Worm (Caenorhabditis elegans) whole organism, mixed stage, embryonic: ENCODE results near the gene cal-7.

ENCODE experiments used
- bed-3 ChIP-seq: fragments of 200-800 bp; sonication (Bioruptor generic); optimal IDR thresholded peaks from 3 replicates; lab custom pipeline; 2018; ENCODE audit warnings: mild to moderate bottlenecking, missing genetic modification characterization, moderate library complexity, missing compliant biosample characterization
- ces-1 ChIP-seq: fragments of 150-350 bp; optimal IDR thresholded peaks from 2 replicates; lab custom pipeline; 2014; ENCODE audit warnings: missing biosample characterization, missing genetic modification reagents, missing genetic modification characterization
- elt-1 ChIP-seq: sonication (generic microtip); optimal IDR thresholded peaks from 2 replicates; lab custom pipeline; 2017; ENCODE audit warnings: missing genetic modification characterization, mild to moderate bottlenecking, missing compliant biosample characterization, antibody characterized with exemption, moderate library complexity, borderline replicate concordance; ENCODE audit not compliant: insufficient read depth
- elt-3 ChIP-seq: fragments of 150-350 bp; optimal IDR thresholded peaks from 2 replicates; lab custom pipeline; 2014; ENCODE audit warnings: missing biosample characterization, missing genetic modification characterization
- lsy-2 ChIP-seq: fragments of 150-350 bp; optimal IDR thresholded peaks from 2 replicates; lab custom pipeline; 2014; ENCODE audit warnings: missing biosample characterization, missing genetic modification characterization
- mab-5 ChIP-seq: fragments of 150-350 bp; optimal IDR thresholded peaks from 2 replicates; lab custom pipeline; 2014; ENCODE audit warnings: missing biosample characterization, missing genetic modification characterization
- nhr-237 ChIP-seq: fragments of 150-350 bp; optimal IDR thresholded peaks from 2 replicates; lab custom pipeline; 2014; ENCODE audit warnings: missing biosample characterization, missing genetic modification characterization
- nhr-28 ChIP-seq: fragments of 150-350 bp; optimal IDR thresholded peaks from 2 replicates; lab custom pipeline; 2014; ENCODE audit warnings: missing biosample characterization, missing genetic modification characterization
- nhr-76 ChIP-seq: sonication (generic microtip); optimal IDR thresholded peaks from 2 replicates; lab custom pipeline; 2017; ENCODE audit warnings: missing biosample characterization, missing genetic modification characterization
- pha-4 ChIP-seq: fragments of 150-350 bp; optimal IDR thresholded peaks from 2 replicates; lab custom pipeline; 2018; ENCODE audit warnings: missing biosample characterization, missing genetic modification reagents, missing genetic modification characterization
- snpc-4 ChIP-seq: fragments of 150-350 bp; optimal IDR thresholded peaks from 2 replicates; lab custom pipeline; 2014; ENCODE audit warnings: missing biosample characterization, missing genetic modification characterization
- tbx-8 ChIP-seq: fragments of 200-800 bp; sonication (Bioruptor generic); optimal IDR thresholded peaks from 2 replicates; lab custom pipeline; 2018; ENCODE audit warnings: mild to moderate bottlenecking, missing genetic modification characterization, moderate library complexity, missing compliant biosample characterization
- unc-62 ChIP-seq: fragments of 150-350 bp; optimal IDR thresholded peaks from 2 replicates; lab custom pipeline; 2014; ENCODE audit warnings: missing biosample characterization, missing genetic modification reagents, missing genetic modification characterization

DNA sequence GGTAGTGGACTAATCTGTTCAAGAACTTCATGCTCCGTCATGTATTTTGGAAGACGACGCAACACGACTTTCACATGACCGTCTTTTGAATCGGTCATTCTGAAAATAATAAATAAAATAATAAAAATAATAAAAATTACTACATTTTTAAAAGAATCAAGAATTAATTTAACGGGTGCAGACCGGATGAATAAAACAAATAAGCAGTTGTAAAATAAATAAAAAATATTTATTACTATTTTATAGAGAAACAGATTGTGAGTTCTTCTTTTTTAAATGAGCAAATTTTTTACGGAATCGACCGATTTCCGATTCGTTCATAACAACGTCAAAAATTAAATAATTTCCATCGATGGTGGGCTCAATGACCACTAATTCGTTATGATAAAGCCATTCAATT lies 43.7 kb downstream of the cal-7 start, which contains the start of gene smg-4:
- TF ChIP-seq lsy-2 (tag; lab: Kevin White, UChicago) (no peak), nhr-28 (no peak), ces-1 (GFP tag; lab: Kevin White, UChicago) (no peak), nhr-237 (no peak), pha-4 (tag; lab: Kevin White, UChicago) (no peak), bed-3 (GFP tag; lab: Kevin White, UChicago) (no peak), mab-5 (tag; lab: Kevin White, UChicago) (no peak), tbx-8 (GFP tag; lab: Kevin White, UChicago) (no peak), elt-1 (tag; lab: Kevin White, UChicago) (no peak), snpc-4 (tag; lab: Kevin White, UChicago) (no peak), elt-3 (tag; lab: Kevin White, UChicago) (no peak), nhr-76 (tag; lab: Kevin White, UChicago) (no peak), unc-62 (GFP tag; lab: Kevin White, UChicago) (no peak)
